In the genomic region with DNA sequence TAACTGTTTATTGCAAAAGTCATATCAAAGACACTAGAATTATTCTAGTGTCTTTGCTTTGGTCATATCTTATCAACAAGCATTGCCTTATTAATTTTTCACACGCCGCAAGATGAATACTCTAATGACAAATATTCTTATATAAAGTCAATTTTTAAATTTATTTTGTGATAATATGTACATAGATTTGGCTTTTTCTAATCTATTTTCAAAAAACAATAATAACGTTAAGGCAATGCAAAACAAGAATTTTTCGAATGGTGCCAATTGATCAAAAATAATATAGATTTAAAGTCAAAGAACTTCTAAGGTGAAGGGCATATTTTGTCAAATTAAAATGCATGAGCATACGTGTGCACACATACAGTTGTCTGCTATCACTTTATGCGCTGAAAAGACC, we compare ENCODE assay signal across 2 fruit fly cellular contexts.
TF ChIP-seq lines count a peak whose summit lies in the region.
"Not testable (repeated sequence)": the region's sequence is repeated elsewhere in the genome, so short reads cannot be mapped to it uniquely, and the experiment has no call there.

No protein-coding gene starts in this region.

- not testable (repeated sequence) for TF ChIP-seq CTCF in whole organism, embryonic (GFP tag; optimal IDR thresholded peaks at IDR 0.05; lab: Kevin White, UChicago)

TF ChIP-seq in whole organism, embryonic, 481 proteins besides CTCF, POLR2A, EP300 and RAD21:
- TF ChIP-seq Trl (optimal IDR thresholded peaks at IDR 0.05; lab: Kevin White, UChicago) (peak in 1 of 2 experiments; percentile 24), D19A (tag; optimal IDR thresholded peaks at IDR 0.05; lab: Kevin White, UChicago) (peak; percentile 63), row (GFP tag; IDR thresholded peaks at IDR 0.05; lab: Robert Waterston, UW) (peak; percentile 66; the same call in 2 of the 3 replicates)
- not testable (repeated sequence) for TF ChIP-seq Trl (GFP tag; optimal IDR thresholded peaks at IDR 0.05; lab: Kevin White, UChicago)

TF ChIP-seq in whole organism, wandering third instar larva, 38 proteins besides CTCF, POLR2A, EP300 and RAD21:
- TF ChIP-seq Dfd (GFP tag; optimal IDR thresholded peaks at IDR 0.05; lab: Kevin White, UChicago), result peak; percentile 29
